Worm (Caenorhabditis elegans) whole organism, L4 larva: ENCODE measurements around the gene lin-5.

ENCODE experiments used
- D1046.2 ChIP-seq: fragments of 200-800 bp; sonication (Bioruptor generic); IDR thresholded peaks from 2 replicates; pipeline ENCODE4 v1.3.6; 2022; ENCODE audit warnings: missing genetic modification characterization, missing compliant biosample characterization
- F37D6.2 ChIP-seq: sonication (generic microtip); optimal IDR thresholded peaks from 2 replicates; lab custom pipeline; 2016; ENCODE audit warnings: mild to moderate bottlenecking, missing genetic modification characterization, missing compliant biosample characterization
- R02D3.7 ChIP-seq: fragments of 150-350 bp; sonication (generic microtip); optimal IDR thresholded peaks from 3 replicates; lab custom pipeline; 2014; ENCODE audit warnings: missing biosample characterization, missing genetic modification characterization
- Y75B8A.6 ChIP-seq: fragments of 200-800 bp; sonication (Bioruptor generic); IDR thresholded peaks from 2 replicates; pipeline ENCODE4 v1.3.6; 2022; ENCODE audit warnings: missing genetic modification reagents, missing genetic modification characterization, missing compliant biosample characterization
- aha-1 ChIP-seq: fragments of 150-350 bp; peaks from one replicate; lab custom pipeline; 2014; ENCODE audit warnings: missing biosample characterization, missing genetic modification characterization
- aly-2 ChIP-seq: sonication (generic microtip); optimal IDR thresholded peaks from 2 replicates; lab custom pipeline; 2018; ENCODE audit warnings: missing biosample characterization, missing genetic modification characterization
- ama-1 ChIP-seq: fragments of 150-350 bp; optimal IDR thresholded peaks from 2 replicates; lab custom pipeline; 2014; ENCODE audit warnings: inconsistent platforms, mixed read lengths
- arid-1 ChIP-seq: fragments of 200-800 bp; sonication (Bioruptor generic); conservative IDR thresholded peaks from 2 replicates; pipeline ENCODE4 v1.3.6; 2022; ENCODE audit warnings: missing genetic modification reagents, missing genetic modification characterization, missing compliant biosample characterization
- ceh-28 ChIP-seq: fragments of 150-350 bp; optimal IDR thresholded peaks from 2 replicates; lab custom pipeline; 2014; ENCODE audit warnings: missing biosample characterization, missing genetic modification reagents, missing genetic modification characterization
- ceh-32 ChIP-seq: sonication (generic microtip); optimal IDR thresholded peaks from 2 replicates; lab custom pipeline; 2016; ENCODE audit warnings: mild to moderate bottlenecking, missing genetic modification characterization, missing compliant biosample characterization; ENCODE audit not compliant: poor library complexity
- ceh-82 ChIP-seq: sonication (generic microtip); optimal IDR thresholded peaks from 2 replicates; lab custom pipeline; 2017; ENCODE audit warnings: missing biosample characterization, missing genetic modification characterization
- daf-16 ChIP-seq, 3 experiments: sonication (generic microtip); optimal IDR thresholded peaks; 2 replicates each; lab custom pipeline; 2016 to 2017; ENCODE audit warnings: missing genetic modification characterization in 3 of 3, missing genetic modification reagents in 3 of 3, mild to moderate bottlenecking in 2 of 3, missing compliant biosample characterization in 2 of 3, missing biosample characterization in 1 of 3, moderate library complexity in 1 of 3
- daf-19 ChIP-seq: fragments of 200-800 bp; sonication (Bioruptor generic); conservative IDR thresholded peaks from 2 replicates; pipeline ENCODE4 v1.3.6; 2022; ENCODE audit warnings: missing genetic modification characterization, missing compliant biosample characterization
- dmd-6 ChIP-seq: fragments of 200-800 bp; sonication (Bioruptor generic); IDR thresholded peaks from 2 replicates; pipeline ENCODE4 v1.3.6; 2022; ENCODE audit warnings: missing genetic modification reagents, missing genetic modification characterization, missing compliant biosample characterization
- dpl-1 ChIP-seq: fragments of 150-350 bp; optimal IDR thresholded peaks from 2 replicates; lab custom pipeline; 2014; ENCODE audit warnings: missing biosample characterization, missing genetic modification reagents, missing genetic modification characterization
- egl-43 ChIP-seq: fragments of 200-800 bp; sonication (Bioruptor generic); IDR thresholded peaks from 2 replicates; pipeline ENCODE4 v1.3.6; 2022; ENCODE audit warnings: missing genetic modification reagents, missing genetic modification characterization, missing compliant biosample characterization
- gei-8 ChIP-seq: fragments of 200-800 bp; sonication (Bioruptor generic); optimal IDR thresholded peaks from 2 replicates; lab custom pipeline; 2018; ENCODE audit warnings: mild to moderate bottlenecking, missing genetic modification characterization, missing compliant biosample characterization
- hlh-11 ChIP-seq: fragments of 200-800 bp; sonication (Bioruptor generic); optimal IDR thresholded peaks from 2 replicates; lab custom pipeline; 2018; ENCODE audit warnings: mild to moderate bottlenecking, missing genetic modification characterization, missing compliant biosample characterization
- lin-15B ChIP-seq: fragments of 150-350 bp; sonication (generic microtip); optimal IDR thresholded peaks from 3 replicates; lab custom pipeline; 2014; ENCODE audit warnings: missing biosample characterization, missing genetic modification characterization
- lin-39 ChIP-seq: fragments of 150-350 bp; optimal IDR thresholded peaks from 2 replicates; lab custom pipeline; 2014; ENCODE audit warnings: missing biosample characterization, missing genetic modification reagents, missing genetic modification characterization
- lsy-2 ChIP-seq, 2 experiments: fragments of 150-350 bp in 1 of 2; sonication (generic microtip) in 1 of 2; optimal IDR thresholded peaks; 2 replicates each; lab custom pipeline; 2014 to 2017; ENCODE audit warnings: missing biosample characterization in 2 of 2, missing genetic modification characterization in 2 of 2
- madf-5 ChIP-seq, 2 experiments: fragments of 200-800 bp; sonication (Bioruptor generic); IDR thresholded peaks; 2 replicates each; pipeline ENCODE4 v1.3.6; 2022; ENCODE audit warnings: missing compliant biosample characterization in 2 of 2, missing genetic modification characterization in 2 of 2
- nhr-102 ChIP-seq: sonication (generic microtip); optimal IDR thresholded peaks from 2 replicates; lab custom pipeline; 2016; ENCODE audit warnings: mild to moderate bottlenecking, missing genetic modification characterization, moderate library complexity, missing compliant biosample characterization
- nhr-25 ChIP-seq: sonication (generic microtip); optimal IDR thresholded peaks from 2 replicates; lab custom pipeline; 2017; ENCODE audit warnings: missing genetic modification characterization, mild to moderate bottlenecking, missing compliant biosample characterization, antibody characterized with exemption, moderate library complexity, borderline replicate concordance; ENCODE audit not compliant: insufficient read depth
- nhr-76 ChIP-seq: fragments of 150-350 bp; optimal IDR thresholded peaks from 2 replicates; lab custom pipeline; 2014; ENCODE audit warnings: missing biosample characterization, missing genetic modification characterization
- nhr-77 ChIP-seq: fragments of 150-350 bp; optimal IDR thresholded peaks from 2 replicates; lab custom pipeline; 2014; ENCODE audit warnings: missing biosample characterization, missing genetic modification characterization
- pha-4 ChIP-seq, 2 experiments: fragments of 150-350 bp in 1 of 2; fragments of 200-800 bp in 1 of 2; sonication (Bioruptor generic) in 1 of 2; IDR thresholded peaks in 1 of 2; optimal IDR thresholded peaks in 1 of 2; 2 replicates each; pipeline versions ENCODE4 v1.3.6 to Lab custom; 2014 to 2022; ENCODE audit warnings: missing genetic modification characterization in 2 of 2, missing genetic modification reagents in 2 of 2, missing biosample characterization in 1 of 2, missing compliant biosample characterization in 1 of 2
- rbr-2 ChIP-seq: sonication (generic microtip); optimal IDR thresholded peaks from 2 replicates; lab custom pipeline; 2016; ENCODE audit warnings: missing genotype, missing genetic modification characterization, missing compliant biosample characterization
- saeg-2 ChIP-seq: fragments of 200-800 bp; sonication (Bioruptor generic); IDR thresholded peaks from 2 replicates; pipeline ENCODE4 v1.3.6; 2022; ENCODE audit warnings: missing genetic modification reagents, missing genetic modification characterization, missing compliant biosample characterization
- skn-1 ChIP-seq: fragments of 150-350 bp; optimal IDR thresholded peaks from 2 replicates; lab custom pipeline; 2014; ENCODE audit warnings: missing biosample characterization, missing genetic modification characterization
- spr-3 ChIP-seq: fragments of 200-800 bp; sonication (Bioruptor generic); optimal IDR thresholded peaks from 2 replicates; lab custom pipeline; 2018; ENCODE audit warnings: mild to moderate bottlenecking, missing genetic modification characterization, missing compliant biosample characterization
- unc-130 ChIP-seq: sonication (generic microtip); optimal IDR thresholded peaks from 2 replicates; lab custom pipeline; 2016; ENCODE audit warnings: missing genetic modification reagents, missing genetic modification characterization, missing compliant biosample characterization
- unc-62 ChIP-seq, 3 experiments: fragments of 150-350 bp in 1 of 3; sonication (generic microtip); optimal IDR thresholded peaks in 2 of 3; peaks in 1 of 3; 1 replicate in 1 of 3; 2 replicates in 2 of 3; lab custom pipeline; 2014 to 2017; ENCODE audit warnings: missing biosample characterization in 3 of 3, missing genetic modification characterization in 3 of 3, missing genetic modification reagents in 3 of 3, missing genotype in 1 of 3
- zip-11 ChIP-seq: fragments of 200-800 bp; sonication (Bioruptor generic); IDR thresholded peaks from 2 replicates; pipeline ENCODE4 v1.3.6; 2022; ENCODE audit warnings: missing genetic modification characterization, missing compliant biosample characterization
- zip-2 ChIP-seq: fragments of 150-350 bp; optimal IDR thresholded peaks from 2 replicates; lab custom pipeline; 2014; ENCODE audit warnings: missing biosample characterization, missing genetic modification characterization
- ztf-11 ChIP-seq: fragments of 150-350 bp; optimal IDR thresholded peaks from 2 replicates; lab custom pipeline; 2014; ENCODE audit warnings: missing biosample characterization, missing genetic modification characterization

Gene lin-5

DNA sequence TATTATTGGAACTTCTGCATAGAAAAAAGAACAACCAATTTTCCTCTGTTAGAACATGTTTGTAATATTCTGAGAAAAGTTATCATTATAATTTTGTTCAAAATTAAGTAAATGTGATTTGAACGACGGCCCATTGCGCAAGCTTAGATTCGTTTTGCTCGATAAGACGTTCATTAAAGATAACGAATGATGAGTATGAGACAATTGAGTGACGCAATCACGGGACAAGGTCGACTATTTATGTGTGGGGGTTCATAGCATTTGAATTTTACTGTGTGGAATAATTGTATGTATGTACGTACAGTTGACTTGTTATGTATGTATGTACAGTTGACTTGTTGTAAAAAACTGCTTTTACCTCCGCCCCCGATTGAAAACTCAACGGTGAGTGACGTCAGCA, 41.0 kb upstream of the lin-5 start:
- TF ChIP-seq spr-3 (no peak), aha-1 (tag; lab: Kevin White, UChicago) (no peak), daf-16 (GFP tag; optimal IDR thresholded peaks at IDR 0.05; lab: Kevin White, UChicago) (no peak), daf-16 (tag; optimal IDR thresholded peaks at IDR 0.05; lab: Kevin White, UChicago) (no peak), dmd-6 (GFP tag; lab: Robert Waterston, UW) (no peak), unc-62 (GFP tag; optimal IDR thresholded peaks at IDR 0.05 in 1 of 2; lab: Kevin White, UChicago) (peak in 1 of 2 experiments; percentile 75), unc-62 (tag; optimal IDR thresholded peaks at IDR 0.05; lab: Kevin White, UChicago) (no peak), arid-1 (GFP tag; lab: Robert Waterston, UW) (no peak)
- TF ChIP-seq, all 104 proteins: peak for 1

DNA sequence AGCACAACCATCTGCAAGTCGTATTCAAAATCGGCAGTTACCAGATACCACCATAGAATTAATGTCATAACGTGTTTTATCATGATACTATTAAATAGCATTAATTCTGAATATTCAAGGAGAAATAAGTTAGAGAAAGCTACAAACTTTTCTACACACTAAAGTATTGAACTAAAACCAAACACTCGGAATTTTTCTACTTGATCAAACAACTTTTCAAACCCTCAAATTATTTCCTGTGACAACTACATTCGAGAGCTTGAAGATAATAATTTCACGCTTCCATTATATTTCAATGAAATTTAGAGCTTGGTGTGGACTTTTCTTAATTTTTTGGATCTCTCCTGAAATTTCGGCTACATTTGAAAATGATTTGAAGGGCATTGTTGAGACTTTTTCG, 37.9 kb upstream of the lin-5 start, which contains the start of gene irld-47:
TSS of gene irld-47 (minus strand) at position 101 of the 400 bp plus-strand sequence.
- TF ChIP-seq egl-43 (GFP tag; lab: Robert Waterston, UW) (no peak), ceh-32 (tag; lab: Kevin White, UChicago) (no peak), ceh-28 (tag; lab: Kevin White, UChicago) (no peak), ama-1 (lab: Kevin White, UChicago) (no peak), D1046.2 (GFP tag; lab: Robert Waterston, UW) (no peak), unc-130 (GFP tag; lab: Kevin White, UChicago) (no peak), zip-2 (tag; lab: Kevin White, UChicago) (no peak), lin-39 (no peak), Y75B8A.6 (GFP tag; lab: Robert Waterston, UW) (no peak), nhr-25 (tag; lab: Kevin White, UChicago) (no peak), madf-5 (GFP tag; IDR thresholded peaks at IDR 0.05; lab: Robert Waterston, UW) (no peak), lin-15B (tag; lab: Kevin White, UChicago) (no peak), ztf-11 (tag; lab: Kevin White, UChicago) (no peak), skn-1 (tag; lab: Kevin White, UChicago) (no peak)
- TF ChIP-seq, all 104 proteins: peak for 0

DNA sequence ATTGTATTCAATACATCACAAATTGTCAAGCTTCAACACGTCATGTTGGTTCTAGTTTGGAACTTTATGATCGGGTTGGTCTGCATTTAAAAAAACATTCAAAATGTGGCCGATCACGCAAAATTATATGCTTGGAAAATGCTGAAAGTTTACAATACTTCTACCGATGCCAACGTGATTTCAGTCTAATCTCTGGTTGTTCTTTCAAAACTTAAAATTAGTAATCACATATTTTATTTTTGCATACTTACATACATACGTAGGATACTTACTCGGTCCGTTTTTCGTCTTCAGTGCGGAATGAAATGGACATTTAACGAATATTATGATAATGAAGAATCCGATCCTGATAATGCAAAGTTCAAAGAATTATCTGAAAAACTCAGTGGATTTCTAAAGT, 35.3 kb upstream of the lin-5 start, which contains the start of gene srw-62:
TSS of gene srw-62 (plus strand) at position 301 of the 400 bp plus-strand sequence.
- peak; percentile 4 for TF ChIP-seq aha-1 (tag; lab: Kevin White, UChicago)
- TF ChIP-seq zip-2 (tag; lab: Kevin White, UChicago) = no peak

DNA sequence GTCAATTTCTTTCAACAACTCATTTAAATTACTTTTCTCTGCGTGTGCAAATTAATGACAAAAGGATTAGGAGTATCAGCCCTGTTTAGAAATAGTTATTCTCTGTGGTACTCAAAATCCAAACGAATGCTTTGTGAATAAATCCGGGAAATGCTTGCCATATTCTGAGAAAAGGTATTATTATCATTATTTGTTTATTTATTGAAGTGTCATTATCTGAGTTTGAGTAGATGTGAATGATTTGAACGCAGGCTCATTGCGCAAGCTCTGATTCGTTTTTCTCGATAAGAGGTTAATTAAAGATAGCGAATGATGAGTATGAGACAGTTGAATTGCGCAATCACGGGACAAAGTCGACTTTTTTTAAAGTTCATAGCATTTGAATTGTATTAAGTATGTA, 32.5 kb upstream of the lin-5 start:
- no peak for TF ChIP-seq madf-5 (GFP tag; IDR thresholded peaks at IDR 0.05; lab: Robert Waterston, UW)
- peak; percentile 66 for TF ChIP-seq aha-1 (tag; lab: Kevin White, UChicago)
- peak in 1 of 2 experiments; percentile 89 for TF ChIP-seq unc-62 (GFP tag; optimal IDR thresholded peaks at IDR 0.05 in 1 of 2; lab: Kevin White, UChicago)
- TF ChIP-seq unc-62 (tag; optimal IDR thresholded peaks at IDR 0.05; lab: Kevin White, UChicago) = no peak

DNA sequence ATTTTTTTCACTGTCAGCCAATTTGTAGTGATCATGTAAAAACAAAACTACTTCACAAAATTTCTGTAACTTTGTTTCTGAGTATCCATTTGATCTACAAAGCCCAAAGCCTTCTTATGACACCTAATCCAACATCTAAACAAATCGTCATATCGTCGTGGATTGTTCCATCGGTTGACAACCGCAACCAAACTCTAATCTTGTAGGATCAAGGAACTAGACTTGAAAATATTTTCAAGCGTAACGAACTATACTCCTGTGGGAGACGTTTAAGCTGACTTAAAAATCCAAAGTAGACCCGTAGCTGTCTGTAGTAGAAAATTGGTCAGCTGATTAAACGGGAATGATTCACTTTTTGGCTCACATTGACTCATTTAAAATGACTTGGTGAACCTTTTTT, 30.8 kb upstream of the lin-5 start:
- TF ChIP-seq unc-62 (GFP tag; optimal IDR thresholded peaks at IDR 0.05 in 1 of 2; lab: Kevin White, UChicago) = peak in 1 of 2 experiments; percentile 92
- TF ChIP-seq unc-62 (tag; optimal IDR thresholded peaks at IDR 0.05; lab: Kevin White, UChicago) = no peak
- no peak for TF ChIP-seq pha-4 (GFP tag; IDR thresholded peaks at IDR 0.05; lab: Robert Waterston, UW)
- TF ChIP-seq pha-4 (tag; optimal IDR thresholded peaks at IDR 0.05; lab: Kevin White, UChicago) = no peak

DNA sequence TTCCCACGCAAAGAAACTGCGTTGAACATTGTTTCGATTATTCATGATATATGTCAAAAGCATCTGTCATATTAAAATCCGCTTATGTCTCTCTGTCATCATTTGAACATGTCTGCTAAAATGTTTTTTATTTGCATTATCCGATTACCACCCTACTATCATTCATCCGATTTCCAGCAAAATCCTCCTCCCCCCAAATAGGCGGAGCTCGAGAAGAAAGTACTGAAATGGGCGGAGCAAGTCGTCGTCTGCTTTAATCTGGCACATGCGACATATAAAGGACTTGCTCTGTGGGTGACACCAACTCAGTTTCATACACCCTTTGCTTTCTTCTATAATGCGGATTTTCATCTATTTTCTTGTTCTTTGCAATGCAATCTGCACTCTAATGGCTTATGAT, 28.3 kb upstream of the lin-5 start, which contains the start of gene T09A5.14:
TSS of gene T09A5.14 (plus strand) at position 301 of the 400 bp plus-strand sequence.
- TF ChIP-seq madf-5 (GFP tag; IDR thresholded peaks at IDR 0.05; lab: Robert Waterston, UW) (no peak), zip-11 (no peak), aha-1 (tag; lab: Kevin White, UChicago) (no peak), nhr-102 (tag; lab: Kevin White, UChicago) (no peak), ceh-82 (tag; lab: Kevin White, UChicago) (no peak), egl-43 (GFP tag; lab: Robert Waterston, UW) (no peak), dpl-1 (no peak), rbr-2 (tag; lab: Kevin White, UChicago) (no peak), skn-1 (tag; lab: Kevin White, UChicago) (no peak), daf-19 (no peak), aly-2 (no peak), nhr-25 (tag; lab: Kevin White, UChicago) (no peak), hlh-11 (tag; lab: Kevin White, UChicago) (no peak), F37D6.2 (tag; lab: Kevin White, UChicago) (no peak), R02D3.7 (tag; lab: Kevin White, UChicago) (no peak), nhr-76 (tag; lab: Kevin White, UChicago) (no peak), nhr-77 (no peak), saeg-2 (GFP tag; lab: Robert Waterston, UW) (no peak), gei-8 (GFP tag; lab: Kevin White, UChicago) (no peak), lsy-2 (tag; optimal IDR thresholded peaks at IDR 0.05; lab: Kevin White, UChicago) (no peak)
- TF ChIP-seq, all 104 proteins: peak for 0
